Worm (Caenorhabditis elegans) whole organism, late embryonic: Measurements from ENCODE around the gene acc-1.

Experiments used
- C08G9.2 ChIP-seq: sonication (generic microtip); optimal IDR thresholded peaks from 2 replicates; lab custom pipeline; 2016; ENCODE audit warnings: mild to moderate bottlenecking, missing genetic modification characterization, moderate library complexity, missing compliant biosample characterization
- F13H6.1 ChIP-seq: sonication (generic microtip); optimal IDR thresholded peaks from 2 replicates; lab custom pipeline; 2016; ENCODE audit warnings: missing genetic modification characterization, missing compliant biosample characterization
- T23F11.4 ChIP-seq: fragments of 200-800 bp; sonication (Bioruptor generic); optimal IDR thresholded peaks from 2 replicates; lab custom pipeline; 2018; ENCODE audit warnings: mild to moderate bottlenecking, missing genetic modification characterization, missing compliant biosample characterization
- ahr-1 ChIP-seq: sonication (generic microtip); optimal IDR thresholded peaks from 2 replicates; lab custom pipeline; 2016; ENCODE audit warnings: missing genetic modification characterization, missing compliant biosample characterization
- ceh-18 ChIP-seq: sonication (generic microtip); optimal IDR thresholded peaks from 2 replicates; lab custom pipeline; 2016; ENCODE audit warnings: missing genetic modification characterization, missing compliant biosample characterization
- ceh-19 ChIP-seq: fragments of 200-800 bp; sonication (Bioruptor generic); optimal IDR thresholded peaks from 2 replicates; lab custom pipeline; 2018; ENCODE audit warnings: mild to moderate bottlenecking, missing genetic modification characterization, missing compliant biosample characterization
- ceh-24 ChIP-seq: sonication (generic microtip); optimal IDR thresholded peaks from 2 replicates; lab custom pipeline; 2016; ENCODE audit warnings: mild to moderate bottlenecking, missing genetic modification characterization, missing compliant biosample characterization
- ceh-30 ChIP-seq: fragments of 150-350 bp; optimal IDR thresholded peaks from 2 replicates; lab custom pipeline; 2014; ENCODE audit warnings: missing biosample characterization, missing genetic modification characterization
- ceh-45 ChIP-seq: fragments of 200-800 bp; sonication (Bioruptor generic); IDR thresholded peaks from 2 replicates; pipeline ENCODE4 v1.3.6; 2022; ENCODE audit warnings: missing genetic modification reagents, missing genetic modification characterization, missing compliant biosample characterization
- ceh-9 ChIP-seq: sonication (generic microtip); optimal IDR thresholded peaks from 2 replicates; lab custom pipeline; 2016; ENCODE audit warnings: mild to moderate bottlenecking, missing genetic modification characterization, inconsistent platforms, missing compliant biosample characterization
- dve-1 ChIP-seq: sonication (generic microtip); optimal IDR thresholded peaks from 2 replicates; lab custom pipeline; 2017; ENCODE audit warnings: antibody characterized with exemption, mild to moderate bottlenecking, missing genetic modification characterization, missing compliant biosample characterization
- ets-4 ChIP-seq: sonication (generic microtip); optimal IDR thresholded peaks from 2 replicates; lab custom pipeline; 2016; ENCODE audit warnings: missing genetic modification characterization, missing compliant biosample characterization
- eyg-1 ChIP-seq: sonication (generic microtip); optimal IDR thresholded peaks from 2 replicates; lab custom pipeline; 2016; ENCODE audit warnings: missing genotype, missing genetic modification characterization, missing compliant biosample characterization
- gmeb-2 ChIP-seq: sonication (generic microtip); optimal IDR thresholded peaks from 2 replicates; lab custom pipeline; 2016; ENCODE audit warnings: missing genetic modification characterization, inconsistent platforms, missing compliant biosample characterization
- hlh-13 ChIP-seq: fragments of 200-800 bp; sonication (Bioruptor generic); optimal IDR thresholded peaks from 2 replicates; lab custom pipeline; 2018; ENCODE audit warnings: mild to moderate bottlenecking, missing genetic modification characterization, missing compliant biosample characterization
- hlh-15 ChIP-seq: sonication (generic microtip); optimal IDR thresholded peaks from 2 replicates; lab custom pipeline; 2016; ENCODE audit warnings: missing genetic modification characterization, missing compliant biosample characterization
- hlh-30 ChIP-seq: sonication (generic microtip); optimal IDR thresholded peaks from 2 replicates; lab custom pipeline; 2017; ENCODE audit warnings: antibody characterized with exemption, missing genetic modification characterization, missing compliant biosample characterization; ENCODE audit not compliant: insufficient read depth
- lin-11 ChIP-seq: fragments of 200-800 bp; sonication (Bioruptor generic); optimal IDR thresholded peaks from 2 replicates; lab custom pipeline; 2018; ENCODE audit warnings: mild to moderate bottlenecking, missing genetic modification characterization, missing compliant biosample characterization
- mec-3 ChIP-seq: sonication (generic microtip); optimal IDR thresholded peaks from 2 replicates; lab custom pipeline; 2016; ENCODE audit warnings: borderline replicate concordance, missing genetic modification characterization, missing compliant biosample characterization
- nfya-1 ChIP-seq: sonication (generic microtip); optimal IDR thresholded peaks from 2 replicates; lab custom pipeline; 2017; ENCODE audit warnings: missing genetic modification characterization, mild to moderate bottlenecking, missing compliant biosample characterization, antibody characterized with exemption, moderate library complexity
- nhr-232 ChIP-seq: sonication (generic microtip); optimal IDR thresholded peaks from 2 replicates; lab custom pipeline; 2016; ENCODE audit warnings: missing genetic modification characterization, missing compliant biosample characterization
- npax-4 ChIP-seq: sonication (generic microtip); optimal IDR thresholded peaks from 2 replicates; lab custom pipeline; 2016; ENCODE audit warnings: missing genetic modification characterization, missing compliant biosample characterization
- pag-3 ChIP-seq: sonication (generic microtip); optimal IDR thresholded peaks from 2 replicates; lab custom pipeline; 2016; ENCODE audit warnings: missing compliant biosample characterization, missing genetic modification characterization, borderline replicate concordance
- pat-9 ChIP-seq: fragments of 200-800 bp; sonication (Bioruptor generic); optimal IDR thresholded peaks from 2 replicates; lab custom pipeline; 2018; ENCODE audit warnings: mild to moderate bottlenecking, missing genetic modification characterization, moderate library complexity, missing compliant biosample characterization
- pha-4 ChIP-seq: fragments of 150-350 bp; optimal IDR thresholded peaks from 2 replicates; lab custom pipeline; 2018; ENCODE audit warnings: missing biosample characterization, missing genetic modification reagents, missing genetic modification characterization
- rnt-1 ChIP-seq: sonication (generic microtip); optimal IDR thresholded peaks from 2 replicates; lab custom pipeline; 2016; ENCODE audit warnings: missing genetic modification characterization, missing compliant biosample characterization
- sdc-2 ChIP-seq: sonication (generic microtip); optimal IDR thresholded peaks from 2 replicates; lab custom pipeline; 2016; ENCODE audit warnings: missing genotype, missing genetic modification characterization, missing compliant biosample characterization
- sox-2 ChIP-seq: fragments of 200-800 bp; sonication (Bioruptor generic); IDR thresholded peaks from 2 replicates; pipeline ENCODE4 v1.3.6; 2022; ENCODE audit warnings: missing genetic modification reagents, missing genetic modification characterization, missing compliant biosample characterization
- sox-4 ChIP-seq: sonication (generic microtip); optimal IDR thresholded peaks from 2 replicates; lab custom pipeline; 2017; ENCODE audit warnings: mild to moderate bottlenecking, missing genetic modification characterization, inconsistent platforms, missing compliant biosample characterization
- syd-9 ChIP-seq: sonication (generic microtip); optimal IDR thresholded peaks from 2 replicates; lab custom pipeline; 2016; ENCODE audit warnings: mild to moderate bottlenecking, missing genetic modification characterization, moderate library complexity, missing compliant biosample characterization
- ttx-3 ChIP-seq: sonication (generic microtip); optimal IDR thresholded peaks from 2 replicates; lab custom pipeline; 2016; ENCODE audit warnings: missing genetic modification reagents, missing genetic modification characterization, missing compliant biosample characterization
- unc-3 ChIP-seq, 2 experiments: fragments of 200-800 bp in 1 of 2; sonication (Bioruptor generic) in 1 of 2; sonication (generic microtip) in 1 of 2; conservative IDR thresholded peaks in 1 of 2; optimal IDR thresholded peaks in 1 of 2; 2 replicates each; pipeline versions ENCODE4 v1.3.6 to Lab custom; 2016 to 2022; ENCODE audit warnings: missing compliant biosample characterization in 2 of 2, missing genetic modification characterization in 2 of 2, missing genetic modification reagents in 1 of 2
- unc-42 ChIP-seq: sonication (generic microtip); optimal IDR thresholded peaks from 2 replicates; lab custom pipeline; 2016; ENCODE audit warnings: missing genotype, missing genetic modification characterization, missing compliant biosample characterization
- unc-86 ChIP-seq: sonication (generic microtip); optimal IDR thresholded peaks from 2 replicates; lab custom pipeline; 2016; ENCODE audit warnings: missing genetic modification characterization, missing compliant biosample characterization
- ztf-16 ChIP-seq: sonication (generic microtip); optimal IDR thresholded peaks from 2 replicates; lab custom pipeline; 2017; ENCODE audit warnings: missing genetic modification characterization, missing compliant biosample characterization

Gene acc-1

DNA sequence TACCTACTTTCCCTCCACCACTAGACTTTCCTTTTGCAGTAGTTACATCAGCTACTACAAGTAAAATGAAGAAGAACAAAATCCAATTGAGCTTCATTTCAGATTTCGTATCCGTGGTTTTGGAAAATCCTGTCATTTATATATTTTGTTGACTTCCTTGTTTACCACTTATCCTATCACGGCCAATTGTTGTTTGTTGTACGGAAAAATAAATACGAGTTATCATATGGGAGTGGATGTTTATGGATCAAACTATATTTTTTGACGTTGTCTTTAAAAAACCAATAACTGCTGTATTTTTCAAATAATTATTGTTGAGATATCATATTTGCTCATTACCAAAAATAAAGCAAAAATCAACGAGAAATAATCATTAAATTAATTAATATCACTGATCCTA lies 34.6 kb upstream of the acc-1 start, which contains the start of gene W09C2.9:
Gene W09C2.9 (minus strand): TSS at position 101 of the 400 bp plus-strand sequence.
- no peak for TF ChIP-seq ceh-24
- TF ChIP-seq ets-4 (tag; lab: Kevin White, UChicago): no peak
- TF ChIP-seq npax-4 (tag; lab: Kevin White, UChicago): no peak
- no peak for TF ChIP-seq unc-86 (tag; lab: Kevin White, UChicago)
- TF ChIP-seq sdc-2: no peak
- TF ChIP-seq T23F11.4 (GFP tag; lab: Kevin White, UChicago): no peak
- TF ChIP-seq rnt-1 (tag; lab: Kevin White, UChicago): no peak
- no peak for TF ChIP-seq syd-9 (tag; lab: Kevin White, UChicago)
- TF ChIP-seq gmeb-2: no peak

DNA sequence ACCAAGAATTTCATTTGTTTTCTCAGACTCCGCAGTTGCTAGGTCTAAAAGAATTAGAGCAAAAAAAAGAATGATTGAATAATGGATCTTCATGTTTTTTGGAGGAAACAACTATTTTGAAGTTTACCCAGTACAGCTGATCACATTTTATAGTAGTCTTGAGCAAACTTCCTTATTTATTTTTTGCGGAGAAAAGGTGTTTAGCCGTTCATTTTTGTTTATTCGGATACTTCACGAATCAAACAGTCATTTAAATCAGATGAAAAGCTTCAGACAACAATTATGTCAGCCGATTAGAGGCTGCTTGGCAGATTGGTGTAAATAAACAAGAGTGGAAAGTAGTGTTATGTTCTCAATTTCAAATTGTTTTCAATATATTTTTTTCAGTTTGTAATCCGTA lies 33.6 kb upstream of the acc-1 start, which contains the start of gene W09C2.8:
Gene W09C2.8 (minus strand): TSS at position 101 of the 400 bp plus-strand sequence.
- TF ChIP-seq nhr-232 (tag; lab: Kevin White, UChicago) (no peak), gmeb-2 (no peak), nfya-1 (no peak), sox-4 (tag; lab: Kevin White, UChicago) (no peak), lin-11 (tag; lab: Kevin White, UChicago) (no peak), rnt-1 (tag; lab: Kevin White, UChicago) (no peak), ceh-45 (no peak), F13H6.1 (tag; lab: Kevin White, UChicago) (no peak)

DNA sequence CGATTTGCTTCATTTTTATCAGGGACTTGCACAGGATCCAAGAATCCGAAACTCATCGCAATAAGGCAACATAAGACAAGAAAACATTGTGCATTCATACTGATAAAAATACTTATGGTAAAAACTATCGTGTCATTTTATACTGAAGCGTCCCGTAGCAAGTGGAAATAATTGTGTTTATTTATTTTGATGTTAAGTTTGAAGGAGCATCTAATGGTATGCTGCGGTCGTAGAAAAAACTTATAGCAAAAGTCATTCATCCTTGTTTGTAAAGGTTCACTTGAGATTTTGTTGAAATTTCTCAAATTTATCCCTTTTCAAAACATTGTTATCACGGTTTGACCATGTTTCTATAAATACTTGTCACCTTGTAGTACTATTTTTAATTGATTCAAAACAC lies 32.9 kb upstream of the acc-1 start, which contains the start of gene W09C2.10:
Gene W09C2.10 (minus strand): TSS at position 101 of the 400 bp plus-strand sequence.
- no peak for TF ChIP-seq unc-42 (tag; lab: Kevin White, UChicago)
- TF ChIP-seq sdc-2: no peak
- TF ChIP-seq ceh-24: no peak
- TF ChIP-seq gmeb-2: no peak
- TF ChIP-seq ttx-3 (tag; lab: Kevin White, UChicago): no peak
- TF ChIP-seq eyg-1 (tag; lab: Kevin White, UChicago): no peak
- no peak for TF ChIP-seq hlh-15 (tag; lab: Kevin White, UChicago)
- no peak for TF ChIP-seq hlh-13 (GFP tag; lab: Kevin White, UChicago)
- no peak for TF ChIP-seq ceh-19 (GFP tag; lab: Kevin White, UChicago)
- no peak for TF ChIP-seq unc-3 (GFP tag; conservative IDR thresholded peaks at IDR 0.05; lab: Robert Waterston, UW)
- TF ChIP-seq unc-3 (tag; optimal IDR thresholded peaks at IDR 0.05; lab: Kevin White, UChicago): no peak
- TF ChIP-seq ahr-1 (tag; lab: Kevin White, UChicago): no peak
- no peak for TF ChIP-seq ets-4 (tag; lab: Kevin White, UChicago)
- TF ChIP-seq pag-3 (tag; lab: Kevin White, UChicago): no peak
- no peak for TF ChIP-seq pat-9 (tag; lab: Kevin White, UChicago)

DNA sequence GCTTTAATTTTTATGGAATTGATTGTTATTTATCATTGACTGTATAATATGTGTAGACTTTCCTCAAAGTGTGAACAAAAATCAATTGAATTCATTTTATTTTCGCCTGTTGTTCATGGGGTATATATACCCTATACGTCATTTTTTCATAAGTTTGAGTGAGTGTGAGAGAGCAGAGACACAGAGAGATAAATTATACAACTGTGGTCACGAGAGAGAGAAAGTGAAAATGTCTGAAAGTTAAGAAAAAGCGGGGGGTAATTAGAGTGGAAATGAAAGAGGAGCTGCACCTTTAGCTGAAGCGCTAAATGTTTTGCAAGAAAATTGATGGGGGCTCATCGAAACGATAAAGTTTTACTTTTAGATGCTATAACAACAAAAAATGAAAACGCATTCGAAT lies 32.0 kb upstream of the acc-1 start:
- TF ChIP-seq dve-1 (tag; lab: Kevin White, UChicago): no peak
- no peak for TF ChIP-seq F13H6.1 (tag; lab: Kevin White, UChicago)
- no peak for TF ChIP-seq ceh-30 (tag; lab: Kevin White, UChicago)
- TF ChIP-seq mec-3 (tag; lab: Kevin White, UChicago): no peak
- TF ChIP-seq sdc-2: no peak
- no peak for TF ChIP-seq ceh-18 (tag; lab: Kevin White, UChicago)
- TF ChIP-seq ceh-24: no peak
- no peak for TF ChIP-seq C08G9.2
- TF ChIP-seq hlh-30: no peak
- TF ChIP-seq T23F11.4 (GFP tag; lab: Kevin White, UChicago): no peak
- TF ChIP-seq ceh-9 (tag; lab: Kevin White, UChicago): no peak
- no peak for TF ChIP-seq ztf-16 (tag; lab: Kevin White, UChicago)
- TF ChIP-seq eyg-1 (tag; lab: Kevin White, UChicago): no peak
- no peak for TF ChIP-seq pha-4
- no peak for TF ChIP-seq sox-2 (GFP tag; lab: Robert Waterston, UW)
- no peak for TF ChIP-seq rnt-1 (tag; lab: Kevin White, UChicago)
